Worm (Caenorhabditis elegans): ENCODE data around the gene K02E10.5.

The K02E10.5 gene

DNA sequence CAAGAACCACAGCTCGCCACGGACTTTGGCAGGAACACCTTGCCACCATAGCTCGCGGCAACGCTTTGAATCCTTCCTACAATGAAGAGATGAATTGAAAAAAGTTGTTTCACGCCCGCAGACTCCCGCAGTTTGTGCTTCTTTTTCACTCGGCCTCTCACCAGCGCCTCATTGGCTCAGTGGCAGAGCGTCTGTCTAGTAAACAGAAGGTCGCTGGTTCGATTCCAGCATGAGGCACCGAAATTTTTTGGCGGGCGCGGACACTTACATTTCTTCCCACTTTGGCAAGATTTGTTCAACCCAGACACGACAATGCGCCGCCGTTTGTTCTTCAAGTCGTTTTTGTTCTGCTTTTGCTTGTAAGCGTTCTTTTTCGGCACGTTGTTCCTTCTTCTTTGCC is 49.2 kb upstream of the K02E10.5 start (continued):
- peak; percentile 34 for TF ChIP-seq Y5F2A.4 (GFP tag; optimal IDR thresholded peaks at IDR 0.05)
- TF ChIP-seq ZK546.5 (tag; optimal IDR thresholded peaks at IDR 0.05), result no peak
- TF ChIP-seq nhr-25 (tag; optimal IDR thresholded peaks at IDR 0.05; ENCODE audit: borderline replicate concordance, insufficient read depth), result no peak
- TF ChIP-seq T26A8.4 (GFP tag; IDR thresholded peaks at IDR 0.05), result peak; percentile 61
- TF ChIP-seq rbr-2 (tag; optimal IDR thresholded peaks at IDR 0.05), result peak; percentile 39
- TF ChIP-seq vab-7 (GFP tag; IDR thresholded peaks at IDR 0.05), result peak; percentile 89
- TF ChIP-seq nhr-48 (tag; optimal IDR thresholded peaks at IDR 0.05), result no peak
- peak; percentile 34 for TF ChIP-seq spr-1 (tag; optimal IDR thresholded peaks at IDR 0.05)
- TF ChIP-seq ztf-11 (tag; optimal IDR thresholded peaks at IDR 0.05), result no peak
- TF ChIP-seq Y48G9A.11 (GFP tag; IDR thresholded peaks at IDR 0.05), result peak; percentile 28
- no peak for TF ChIP-seq nhr-28 (tag; optimal IDR thresholded peaks at IDR 0.05)
- TF ChIP-seq hlh-11 (tag; optimal IDR thresholded peaks at IDR 0.05), result peak; percentile 38

DNA sequence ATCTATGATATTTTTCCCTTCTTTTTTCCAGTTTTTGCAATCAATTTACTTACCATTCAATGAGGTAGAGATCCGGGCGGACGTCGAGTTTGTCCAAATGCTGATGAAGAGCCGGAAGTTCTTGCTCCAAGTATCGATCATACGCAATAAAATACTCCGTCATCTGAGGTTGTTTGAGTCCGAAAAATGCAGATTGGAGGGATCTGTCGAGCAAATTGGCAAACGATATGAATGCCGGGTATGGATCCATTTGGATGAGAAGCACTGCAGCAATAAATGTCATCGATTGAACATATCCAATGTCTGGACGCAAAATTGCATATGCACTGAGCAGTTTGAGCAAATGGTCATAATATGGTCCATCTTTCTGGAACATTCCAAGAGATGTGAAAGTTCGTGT is 48.5 kb upstream of the K02E10.5 start:
- no peak for TF ChIP-seq nhr-28 (tag; optimal IDR thresholded peaks at IDR 0.05)
- TF ChIP-seq nhr-41 (GFP tag; IDR thresholded peaks at IDR 0.05), result no peak
- no peak for TF ChIP-seq tag-97 (GFP tag; IDR thresholded peaks at IDR 0.05)
- no peak for TF ChIP-seq egl-43 (GFP tag; IDR thresholded peaks at IDR 0.05)
- TF ChIP-seq nhr-102 (tag; optimal IDR thresholded peaks at IDR 0.05), result no peak
- TF ChIP-seq ceh-44 (GFP tag; IDR thresholded peaks at IDR 0.05), result no peak
- no peak for TF ChIP-seq ceh-62 (tag; optimal IDR thresholded peaks at IDR 0.05)
- TF ChIP-seq mdl-1 (tag; optimal IDR thresholded peaks at IDR 0.05), result no peak
- TF ChIP-seq spr-1 (tag; optimal IDR thresholded peaks at IDR 0.05), result no peak
- TF ChIP-seq nhr-48 (tag; optimal IDR thresholded peaks at IDR 0.05), result no peak
- TF ChIP-seq lin-13 (GFP tag; optimal IDR thresholded peaks at IDR 0.05), result no peak
- no peak for TF ChIP-seq mep-1 (tag; optimal IDR thresholded peaks at IDR 0.05)
- no peak for TF ChIP-seq attf-4 (tag; optimal IDR thresholded peaks at IDR 0.05)
- no peak for TF ChIP-seq ceh-32 (tag; optimal IDR thresholded peaks at IDR 0.05; ENCODE audit: poor library complexity)
- TF ChIP-seq madf-9 (GFP tag; conservative IDR thresholded peaks at IDR 0.05), result no peak
- no peak for TF ChIP-seq F37D6.2 (tag; optimal IDR thresholded peaks at IDR 0.05)
- no peak for TF ChIP-seq sdz-12 (GFP tag; optimal IDR thresholded peaks at IDR 0.05)

DNA sequence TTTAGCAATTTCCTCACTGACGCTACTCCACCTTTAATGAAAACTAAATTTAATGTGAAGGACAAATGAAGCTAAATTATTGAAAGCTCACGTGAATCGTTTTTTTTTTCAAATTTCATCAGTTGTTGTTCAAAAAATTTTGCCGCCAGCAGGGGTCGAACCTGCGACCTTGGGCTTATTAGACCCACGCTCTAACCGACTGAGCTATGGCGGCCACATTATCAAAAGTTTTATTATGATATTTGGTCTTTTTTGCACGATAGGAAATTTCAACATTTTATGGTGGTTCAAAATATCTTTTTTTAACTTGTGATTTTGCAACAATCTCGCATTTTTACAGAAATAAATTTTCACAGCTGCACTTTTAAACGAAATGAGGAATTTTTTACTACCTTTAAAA is 47.4 kb upstream of the K02E10.5 start:
- TF ChIP-seq mep-1 (tag; optimal IDR thresholded peaks at IDR 0.05), result no peak
- 0 out of 2 replicates have a peak, but pooled peaks have one; percentile 9 for TF ChIP-seq F26F4.8 (GFP tag; conservative IDR thresholded peaks at IDR 0.05)
- peak; percentile 71 for TF ChIP-seq lim-7 (GFP tag; IDR thresholded peaks at IDR 0.05)
- peak; percentile 27 for TF ChIP-seq duxl-1 (tag; optimal IDR thresholded peaks at IDR 0.05; ENCODE audit: poor library complexity)
- TF ChIP-seq F37D6.2 (tag; optimal IDR thresholded peaks at IDR 0.05), result no peak
- no peak for TF ChIP-seq nhr-77 (tag; optimal IDR thresholded peaks at IDR 0.05)
- TF ChIP-seq nhr-11 (tag; optimal IDR thresholded peaks at IDR 0.05), result no peak
- peak; percentile 86 for TF ChIP-seq aha-1 (tag)
- TF ChIP-seq zip-11 (GFP tag; IDR thresholded peaks at IDR 0.05), result no peak
- TF ChIP-seq pha-4 (GFP tag; IDR thresholded peaks at IDR 0.05), result peak; percentile 76; the same call in 1 of the 2 replicates
- TF ChIP-seq pha-4 (tag; optimal IDR thresholded peaks at IDR 0.05), result no peak
- peak; percentile 44; the same call in 1 of the 2 replicates for TF ChIP-seq arid-1 (GFP tag; conservative IDR thresholded peaks at IDR 0.05)
- TF ChIP-seq mxl-2 (GFP tag; conservative IDR thresholded peaks at IDR 0.05), result 0 out of 2 replicates have a peak, but pooled peaks have one; percentile 25
- 0 out of 2 replicates have a peak, but pooled peaks have one; percentile 15 for TF ChIP-seq Y48G9A.11 (GFP tag; IDR thresholded peaks at IDR 0.05)
- TF ChIP-seq F44E2.7 (GFP tag; IDR thresholded peaks at IDR 0.05), result no peak
- TF ChIP-seq ceh-44 (GFP tag; IDR thresholded peaks at IDR 0.05), result peak; percentile 32; the same call in 1 of the 2 replicates
- peak; percentile 52; the same call in 1 of the 2 replicates for TF ChIP-seq snpc-1.2 (GFP tag; IDR thresholded peaks at IDR 0.05)
- TF ChIP-seq fkh-10 (GFP tag; optimal IDR thresholded peaks at IDR 0.05), result no peak
- no peak for TF ChIP-seq daf-12 (tag; optimal IDR thresholded peaks at IDR 0.05)
- TF ChIP-seq daf-16 (GFP tag; optimal IDR thresholded peaks at IDR 0.05), result peak in 1 of 2 experiments; percentile 8
- peak; percentile 29 for TF ChIP-seq daf-16 (tag; optimal IDR thresholded peaks at IDR 0.05)
- TF ChIP-seq lsy-2 (tag; optimal IDR thresholded peaks at IDR 0.05), result no peak
- TF ChIP-seq Y5F2A.4 (GFP tag; optimal IDR thresholded peaks at IDR 0.05), result no peak
- 0 out of 2 replicates have a peak, but pooled peaks have one; percentile 35 for TF ChIP-seq tra-1 (GFP tag; IDR thresholded peaks at IDR 0.05)
- TF ChIP-seq egl-43 (GFP tag; IDR thresholded peaks at IDR 0.05), result peak; percentile 47; the same call in 1 of the 2 replicates
- 0 out of 2 replicates have a peak, but pooled peaks have one; percentile 32 for TF ChIP-seq vab-7 (GFP tag; IDR thresholded peaks at IDR 0.05)

Data from whole organism, L4 larva.